Fruit fly (Drosophila melanogaster) whole organism, embryonic: ENCODE data around the gene mst.

Experiments
- CG30403 ChIP-seq: fragments of 200-800 bp; sonication (Bioruptor generic); optimal IDR thresholded peaks from 3 replicates; lab custom pipeline; 2016; ENCODE audit warnings: missing biosample characterization, missing genetic modification characterization
- CG7928 ChIP-seq: fragments of 200-800 bp; sonication (Bioruptor generic); optimal IDR thresholded peaks from 2 replicates; lab custom pipeline; 2017; ENCODE audit warnings: missing biosample characterization, mild to moderate bottlenecking, missing genetic modification characterization

DNA sequence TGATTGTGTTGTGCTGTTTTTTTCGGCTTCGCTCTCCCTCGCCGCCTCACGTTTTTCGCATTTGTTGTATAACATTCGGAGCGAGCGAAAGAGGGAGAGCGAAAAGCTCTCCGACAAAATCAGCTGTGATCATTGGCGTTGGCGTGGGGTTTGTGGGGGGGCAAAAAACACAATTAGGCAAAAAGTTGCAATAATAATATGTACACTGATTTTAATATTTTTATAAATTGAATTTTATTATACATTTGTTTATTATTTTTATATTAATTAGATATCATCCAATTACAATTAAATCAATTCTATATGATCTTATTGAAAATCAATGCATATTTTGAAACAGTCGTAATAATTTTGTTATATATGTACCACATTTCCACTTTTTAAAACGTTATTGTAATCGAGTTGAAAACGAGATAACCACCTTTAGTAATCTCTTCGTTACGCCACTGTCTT, 13.2 kb upstream of the mst start:
- TF ChIP-seq CG7928 (GFP tag; lab: Kevin White, UChicago) (no peak), CG30403 (peak; percentile 44)
